Worm (Caenorhabditis elegans) whole organism, young adult: ENCODE results near the gene col-33.

Experiments used
- fkh-3 ChIP-seq: sonication (generic microtip); optimal IDR thresholded peaks from 2 replicates; lab custom pipeline; 2016; ENCODE audit warnings: mild to moderate bottlenecking, missing genetic modification characterization, missing compliant biosample characterization
- hrde-1 ChIP-seq: sonication (generic microtip); optimal IDR thresholded peaks from 2 replicates; lab custom pipeline; 2016; ENCODE audit warnings: missing genetic modification characterization, mild to moderate bottlenecking, missing compliant biosample characterization, moderate library complexity, missing genotype, missing genetic modification reagents, borderline replicate concordance
- let-526 ChIP-seq: fragments of 200-800 bp; sonication (Bioruptor generic); IDR thresholded peaks from 2 replicates; pipeline ENCODE4 v1.3.6; 2022; ENCODE audit warnings: missing genetic modification reagents, missing genetic modification characterization, missing compliant biosample characterization
- ztf-6 ChIP-seq: fragments of 200-800 bp; sonication (Bioruptor generic); IDR thresholded peaks from 2 replicates; pipeline ENCODE4 v1.3.6; 2022; ENCODE audit warnings: missing genetic modification reagents, missing genetic modification characterization, missing compliant biosample characterization

DNA sequence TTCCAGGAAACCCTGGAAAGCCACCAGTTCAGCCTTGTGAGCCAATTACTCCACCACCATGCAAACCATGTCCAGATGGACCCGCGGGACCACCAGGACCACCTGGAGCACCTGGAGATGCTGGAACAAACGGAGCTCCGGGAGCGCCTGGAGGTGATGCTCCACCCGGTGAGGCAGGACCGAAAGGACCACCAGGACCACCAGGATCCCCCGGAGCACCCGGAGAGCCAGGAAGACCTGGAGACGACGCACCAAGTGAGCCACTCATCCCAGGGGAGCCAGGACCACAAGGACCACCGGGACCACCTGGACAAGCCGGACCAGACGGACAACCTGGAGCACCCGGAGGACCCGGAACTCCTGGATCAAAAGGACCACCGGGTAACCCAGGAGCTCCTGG is 1.6 kb downstream of the col-33 start:
- no peak for TF ChIP-seq hrde-1 (tag; lab: Kevin White, UChicago)
- TF ChIP-seq fkh-3, result no peak
- TF ChIP-seq let-526, result no peak
- no peak for TF ChIP-seq ztf-6
